Fruit fly (Drosophila melanogaster) whole organism, pupa: ENCODE results near the gene mirr.

Experiments
- CG10348 ChIP-seq: fragments of 200-800 bp; sonication (Bioruptor generic); IDR thresholded peaks from 2 replicates; pipeline ENCODE4 v1.3.6; 2022; ENCODE audit warnings: missing biosample characterization, missing genetic modification characterization
- CG12605 ChIP-seq: fragments of 200-800 bp; sonication (Bioruptor generic); IDR thresholded peaks from 2 replicates; pipeline ENCODE4 v1.3.6; 2022; ENCODE audit warnings: missing biosample characterization, missing genetic modification characterization
- CG13204 ChIP-seq: fragments of 200-800 bp; sonication (Bioruptor generic); optimal IDR thresholded peaks from 2 replicates; lab custom pipeline; 2018; ENCODE audit warnings: missing biosample characterization, mild to moderate bottlenecking, missing genetic modification characterization, moderate library complexity
- CG14655 ChIP-seq: fragments of 200-800 bp; sonication (Bioruptor generic); optimal IDR thresholded peaks from 3 replicates; lab custom pipeline; 2017; ENCODE audit warnings: mild to moderate bottlenecking, missing biosample characterization, missing genetic modification reagents, missing genetic modification characterization
- CG15710 ChIP-seq: fragments of 200-800 bp; sonication (Bioruptor generic); optimal IDR thresholded peaks from 2 replicates; lab custom pipeline; 2018; ENCODE audit warnings: missing biosample characterization, mild to moderate bottlenecking, missing genetic modification characterization, moderate library complexity
- CG17806 ChIP-seq: fragments of 200-800 bp; sonication (Bioruptor generic); optimal IDR thresholded peaks from 2 replicates; lab custom pipeline; 2018; ENCODE audit warnings: missing biosample characterization, mild to moderate bottlenecking, missing genetic modification characterization, moderate library complexity
- CG32121 ChIP-seq: fragments of 200-800 bp; sonication (Bioruptor generic); IDR thresholded peaks from 2 replicates; pipeline ENCODE4 v1.3.6; 2022; ENCODE audit warnings: missing biosample characterization, missing genetic modification characterization
- CG34367 ChIP-seq: fragments of 200-800 bp; sonication (Bioruptor generic); optimal IDR thresholded peaks from 2 replicates; lab custom pipeline; 2018; ENCODE audit warnings: missing biosample characterization, mild to moderate bottlenecking, missing genetic modification characterization
- CG4496 ChIP-seq: fragments of 200-800 bp; sonication (Bioruptor generic); IDR thresholded peaks from 3 replicates; pipeline ENCODE4 v1.3.6; 2022; ENCODE audit warnings: missing biosample characterization, missing genetic modification characterization
- CG8159 ChIP-seq: fragments of 200-800 bp; sonication (Bioruptor generic); optimal IDR thresholded peaks from 3 replicates; lab custom pipeline; 2018; ENCODE audit warnings: missing biosample characterization, mild to moderate bottlenecking, missing genetic modification characterization, moderate library complexity
- CG8301 ChIP-seq: fragments of 200-800 bp; sonication (Bioruptor generic); optimal IDR thresholded peaks from 2 replicates; lab custom pipeline; 2018; ENCODE audit warnings: missing biosample characterization, mild to moderate bottlenecking, missing genetic modification characterization
- CG9948 ChIP-seq: fragments of 200-800 bp; sonication (Bioruptor generic); optimal IDR thresholded peaks from 2 replicates; lab custom pipeline; 2018; ENCODE audit warnings: missing biosample characterization, mild to moderate bottlenecking, missing genetic modification characterization, moderate library complexity
- D1 ChIP-seq: fragments of 200-800 bp; sonication (Bioruptor generic); optimal IDR thresholded peaks from 2 replicates; lab custom pipeline; 2018; ENCODE audit warnings: missing biosample characterization, mild to moderate bottlenecking, missing genetic modification characterization, moderate library complexity
- EcR ChIP-seq: fragments of 200-800 bp; sonication (Bioruptor generic); optimal IDR thresholded peaks from 3 replicates; lab custom pipeline; 2019; ENCODE audit warnings: missing biosample characterization, missing genetic modification characterization, mild to moderate bottlenecking, moderate library complexity, missing genetic modification reagents
- Ets98B ChIP-seq: fragments of 200-800 bp; sonication (Bioruptor generic); IDR thresholded peaks from 2 replicates; pipeline ENCODE4 v1.3.6; 2022; ENCODE audit warnings: missing biosample characterization, missing genetic modification characterization
- Pif1A ChIP-seq: fragments of 200-800 bp; sonication (Bioruptor generic); optimal IDR thresholded peaks from 3 replicates; lab custom pipeline; 2016; ENCODE audit warnings: missing biosample characterization, missing genetic modification characterization
- Pif1B ChIP-seq: fragments of 200-800 bp; sonication (Bioruptor generic); optimal IDR thresholded peaks from 3 replicates; lab custom pipeline; 2016; ENCODE audit warnings: missing biosample characterization, missing genetic modification characterization
- Snoo ChIP-seq: fragments of 200-800 bp; sonication (Bioruptor generic); optimal IDR thresholded peaks from 3 replicates; lab custom pipeline; 2017; ENCODE audit warnings: missing biosample characterization, mild to moderate bottlenecking, missing genetic modification characterization, inconsistent platforms
- fd96Ca ChIP-seq: fragments of 200-800 bp; sonication (Bioruptor generic); IDR thresholded peaks from 3 replicates; pipeline ENCODE4 v1.3.6; 2022; ENCODE audit warnings: missing biosample characterization, missing genetic modification characterization
- gl ChIP-seq: fragments of 200-800 bp; sonication (Bioruptor generic); optimal IDR thresholded peaks from 2 replicates; lab custom pipeline; 2018; ENCODE audit warnings: missing biosample characterization, mild to moderate bottlenecking, missing genetic modification characterization
- rn ChIP-seq: fragments of 200-800 bp; sonication (Bioruptor generic); IDR thresholded peaks from 2 replicates; pipeline ENCODE4 v1.3.6; 2022; ENCODE audit warnings: missing biosample characterization, missing genetic modification characterization

Gene mirr

dm6 chr3L:12692881-12693752, at the start of gene mirr:
Gene mirr (plus strand): TSS chr3L:12693639.
- peak; percentile 70 for TF ChIP-seq CG13204 (GFP tag; lab: Kevin White, UChicago)
- peak; percentile 49 for TF ChIP-seq gl (tag; lab: Kevin White, UChicago)
- TF ChIP-seq Ets98B (GFP tag; lab: Robert Waterston, UW), result no peak; the same call in 1 of the 2 replicates
- TF ChIP-seq CG12605 (GFP tag; lab: Robert Waterston, UW), result no peak
- TF ChIP-seq CG8159 (tag; lab: Kevin White, UChicago), result peak; percentile 29
- TF ChIP-seq CG9948 (tag; lab: Kevin White, UChicago), result no peak
- TF ChIP-seq EcR (GFP tag; lab: Kevin White, UChicago), result no peak
- TF ChIP-seq CG10348, result no peak
- 0 out of 2 replicates have a peak, but pooled peaks have one; percentile 21 for TF ChIP-seq rn (GFP tag; lab: Robert Waterston, UW)
- peak; percentile 24 for TF ChIP-seq Pif1B (GFP tag; lab: Kevin White, UChicago)
- TF ChIP-seq CG32121 (GFP tag; lab: Robert Waterston, UW), result no peak
- TF ChIP-seq Pif1A (GFP tag; lab: Kevin White, UChicago), result no peak
- TF ChIP-seq CG17806 (tag; lab: Kevin White, UChicago), result no peak
- TF ChIP-seq CG34367 (tag; lab: Kevin White, UChicago), result no peak
- no peak for TF ChIP-seq CG8301
- no peak for TF ChIP-seq D1 (tag; lab: Kevin White, UChicago)
- TF ChIP-seq fd96Ca (GFP tag; lab: Robert Waterston, UW), result peak; percentile 54; the same call in 1 of the 3 replicates
- TF ChIP-seq Snoo (tag; lab: Kevin White, UChicago), result no peak
- TF ChIP-seq CG4496 (GFP tag; lab: Robert Waterston, UW), result peak; percentile 28
- TF ChIP-seq CG14655, result peak; percentile 46
- TF ChIP-seq CG15710, result no peak

dm6 chr3L:12643820-12644744, 49.4 kb upstream of the mirr start:
- peak; percentile 28 for TF ChIP-seq CG17806 (tag; lab: Kevin White, UChicago)
- peak; percentile 45 for TF ChIP-seq CG8159 (tag; lab: Kevin White, UChicago)
- no peak for TF ChIP-seq CG15710
- no peak for TF ChIP-seq CG10348

dm6 chr3L:12646102-12646501, 47.3 kb upstream of the mirr start:
- no peak for TF ChIP-seq CG8159 (tag; lab: Kevin White, UChicago)
- peak; percentile 26 for TF ChIP-seq D1 (tag; lab: Kevin White, UChicago)
- TF ChIP-seq CG14655, result no peak
- TF ChIP-seq, all 21 proteins: peak for 1

dm6 chr3L:12647300-12647699, 46.1 kb upstream of the mirr start:
- TF ChIP-seq CG9948 (tag; lab: Kevin White, UChicago) (no peak), D1 (tag; lab: Kevin White, UChicago) (no peak), EcR (GFP tag; lab: Kevin White, UChicago) (no peak), CG14655 (no peak), fd96Ca (GFP tag; lab: Robert Waterston, UW) (no peak), CG12605 (GFP tag; lab: Robert Waterston, UW) (no peak), CG4496 (GFP tag; lab: Robert Waterston, UW) (no peak), CG17806 (tag; lab: Kevin White, UChicago) (no peak), CG10348 (no peak), gl (tag; lab: Kevin White, UChicago) (no peak), Snoo (tag; lab: Kevin White, UChicago) (no peak), CG13204 (GFP tag; lab: Kevin White, UChicago) (no peak), Pif1B (GFP tag; lab: Kevin White, UChicago) (no peak), rn (GFP tag; lab: Robert Waterston, UW) (no peak), CG34367 (tag; lab: Kevin White, UChicago) (no peak), Ets98B (GFP tag; lab: Robert Waterston, UW) (no peak)

- no peak for TF ChIP-seq CG4496 (GFP tag; lab: Robert Waterston, UW)
- no peak for TF ChIP-seq CG12605 (GFP tag; lab: Robert Waterston, UW)
- TF ChIP-seq CG17806 (tag; lab: Kevin White, UChicago), result no peak
- no peak for TF ChIP-seq EcR (GFP tag; lab: Kevin White, UChicago)
- TF ChIP-seq rn (GFP tag; lab: Robert Waterston, UW), result no peak
- TF ChIP-seq CG8301, result no peak
- no peak for TF ChIP-seq gl (tag; lab: Kevin White, UChicago)
- no peak for TF ChIP-seq CG8159 (tag; lab: Kevin White, UChicago)
- no peak for TF ChIP-seq CG10348
- TF ChIP-seq, all 21 proteins: peak for 0
Measured at dm6 chr3L:12649031-12649765, 44.2 kb upstream of the mirr start.
